Worm (Caenorhabditis elegans) whole organism, dauer: ENCODE measurements around the gene unc-16.

Source experiments
- unc-62 ChIP-seq: sonication (generic microtip); optimal IDR thresholded peaks from 2 replicates; lab custom pipeline; 2017; ENCODE audit warnings: missing biosample characterization, missing genetic modification reagents, missing genetic modification characterization

unc-16 gene

DNA sequence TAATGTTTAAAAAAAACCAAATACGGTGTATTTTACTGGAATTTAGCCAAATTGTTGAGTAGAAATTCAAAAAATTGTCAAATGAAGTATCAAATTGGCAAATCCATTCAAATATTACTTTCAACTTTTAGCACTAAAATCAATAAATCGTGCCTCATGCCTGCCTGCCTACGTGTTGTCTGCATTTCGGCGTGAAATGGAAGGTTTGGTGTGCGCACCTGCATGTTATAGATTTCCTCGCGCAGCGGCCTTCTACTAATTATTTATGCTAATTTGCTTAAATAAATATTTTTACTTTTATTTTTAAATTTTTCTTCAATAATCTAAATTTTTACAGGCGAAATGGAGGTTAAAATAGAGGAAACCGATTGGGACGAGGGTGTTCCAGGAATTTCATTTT lies 17.2 kb upstream of the unc-16 start, which contains the start of gene ZK1098.2:
Gene ZK1098.2 (plus strand): TSS at position 336 of the 400 bp plus-strand sequence.
- no peak for TF ChIP-seq unc-62 (GFP tag; lab: Kevin White, UChicago)

DNA sequence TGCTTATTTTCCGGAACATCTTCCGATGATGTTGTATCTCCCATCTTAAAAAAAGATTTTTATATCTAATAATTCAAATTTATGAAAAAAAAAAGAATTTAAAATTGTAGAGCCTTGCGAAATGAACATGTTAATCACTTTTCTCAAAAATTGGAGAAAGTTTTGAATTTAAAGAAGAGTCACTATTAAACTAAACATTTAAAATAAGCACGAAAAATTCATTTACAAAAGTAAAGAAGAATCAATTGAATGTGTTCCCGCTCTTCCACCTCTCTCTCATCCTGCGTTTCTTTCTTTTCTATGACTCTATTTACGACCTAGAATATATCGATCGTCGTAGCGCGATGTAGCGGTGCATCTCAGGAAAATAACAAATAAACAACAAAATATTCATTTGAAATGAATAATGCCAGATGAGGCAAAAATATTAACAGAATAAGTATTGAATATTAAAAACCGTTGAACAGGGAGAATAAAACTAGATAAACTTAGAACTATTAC lies 7.4 kb upstream of the unc-16 start, which contains the start of gene ZK1098.3:
Gene ZK1098.3 (minus strand): TSS at position 51 of the 501 bp plus-strand sequence.
- TF ChIP-seq unc-62 (GFP tag; lab: Kevin White, UChicago) = no peak

- no peak for TF ChIP-seq unc-62 (GFP tag; lab: Kevin White, UChicago)
Observed at ce11 chrIII:9542280-9542679, 3.8 kb upstream of the unc-16 start, which contains the start of gene mut-7. Gene mut-7, minus strand, starts transcription at chrIII:9542380.

DNA sequence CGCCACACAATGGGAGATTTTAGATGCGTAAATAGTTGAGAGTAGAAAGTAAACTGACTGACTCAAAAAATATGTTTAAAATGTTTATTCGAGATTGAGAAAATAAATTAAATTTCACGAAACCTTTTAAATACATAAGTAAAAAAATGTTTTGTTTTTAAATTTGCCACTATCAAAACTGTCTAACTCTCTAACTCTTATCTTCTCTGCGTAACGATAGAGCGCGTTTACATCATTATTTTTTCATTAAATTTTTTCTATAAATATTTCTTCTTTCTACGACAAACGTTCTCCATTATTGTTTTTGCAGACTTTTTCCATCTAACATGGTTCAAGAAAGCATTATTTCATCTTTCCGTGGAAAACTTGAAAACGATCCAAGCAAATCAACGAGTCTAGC lies 3.2 kb upstream of the unc-16 start, which contains the start of gene eif-2Balpha:
Gene eif-2Balpha (plus strand): TSS at position 304 of the 400 bp plus-strand sequence.
- TF ChIP-seq unc-62 (GFP tag; lab: Kevin White, UChicago) = no peak

DNA sequence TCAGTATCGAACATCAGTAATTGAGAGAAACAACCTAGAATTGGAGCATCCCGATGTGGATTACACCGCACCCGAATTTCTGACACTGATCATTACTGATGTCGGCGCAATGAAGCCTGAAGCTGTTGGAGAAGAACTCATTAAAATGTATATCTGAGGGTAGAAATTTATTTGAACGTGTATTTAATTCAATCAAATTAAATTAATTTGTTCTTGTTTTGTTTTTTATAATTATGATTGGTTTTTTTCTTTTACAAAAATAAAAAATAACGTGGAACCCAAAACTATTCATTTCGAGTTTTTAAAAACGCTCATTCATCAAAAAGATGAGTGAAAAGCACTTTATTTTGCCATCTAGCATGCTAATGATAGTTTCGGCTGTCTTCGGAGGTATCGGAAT lies 1.9 kb upstream of the unc-16 start, which contains the start of gene ZK1098.9:
Gene ZK1098.9 (plus strand): TSS at position 301 of the 400 bp plus-strand sequence.
- no peak for TF ChIP-seq unc-62 (GFP tag; lab: Kevin White, UChicago)

- no peak for TF ChIP-seq unc-62 (GFP tag; lab: Kevin White, UChicago)
Observed at ce11 chrIII:9544820-9545219, 1.2 kb upstream of the unc-16 start, which contains the start of gene ZK1098.12. Gene ZK1098.12, plus strand, starts transcription at chrIII:9545120.

DNA sequence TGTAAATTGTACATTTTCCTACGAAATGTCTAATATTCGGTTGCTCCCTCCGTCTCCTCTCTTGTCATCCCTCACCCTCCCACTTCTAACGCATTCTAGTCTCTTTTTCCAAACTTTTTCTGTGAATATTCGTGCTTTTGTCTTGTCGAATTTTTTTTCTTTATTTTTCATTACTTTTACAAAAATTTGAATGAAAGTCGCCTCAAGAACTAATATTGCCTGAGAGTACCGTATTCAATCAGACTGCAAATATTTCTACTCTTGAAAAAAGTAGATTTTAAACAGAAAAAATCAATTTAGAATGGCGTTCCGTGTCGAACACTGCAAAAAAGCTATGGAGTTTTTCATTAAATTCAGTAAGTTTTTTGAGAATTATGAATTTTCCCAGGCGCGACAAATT lies 10.2 kb downstream of the unc-16 start, which contains the start of gene ZK1098.11:
Gene ZK1098.11 (plus strand): TSS at position 301 of the 400 bp plus-strand sequence.
- no peak for TF ChIP-seq unc-62 (GFP tag; lab: Kevin White, UChicago)

DNA sequence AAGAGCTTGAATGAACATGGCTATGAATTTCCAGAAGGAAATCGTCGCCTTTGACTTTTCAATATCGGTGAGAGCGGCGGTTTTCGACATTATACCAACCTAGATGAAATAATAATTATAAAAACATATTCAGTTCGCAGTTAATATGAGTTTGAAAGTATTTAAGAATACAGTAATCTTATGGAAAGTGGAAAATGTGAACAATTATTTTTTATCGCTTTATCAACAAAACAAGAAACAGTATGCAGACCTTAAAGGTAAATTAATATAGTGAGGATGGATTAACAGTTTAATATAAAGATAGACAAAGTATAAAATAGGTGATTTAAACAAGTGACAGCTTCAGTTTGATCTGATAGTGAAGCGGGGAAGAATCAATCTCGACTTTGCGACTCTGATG lies 12.4 kb downstream of the unc-16 start, which contains the start of gene C48B4.6:
Gene C48B4.6 (minus strand): TSS at position 101 of the 400 bp plus-strand sequence.
- no peak for TF ChIP-seq unc-62 (GFP tag; lab: Kevin White, UChicago)

DNA sequence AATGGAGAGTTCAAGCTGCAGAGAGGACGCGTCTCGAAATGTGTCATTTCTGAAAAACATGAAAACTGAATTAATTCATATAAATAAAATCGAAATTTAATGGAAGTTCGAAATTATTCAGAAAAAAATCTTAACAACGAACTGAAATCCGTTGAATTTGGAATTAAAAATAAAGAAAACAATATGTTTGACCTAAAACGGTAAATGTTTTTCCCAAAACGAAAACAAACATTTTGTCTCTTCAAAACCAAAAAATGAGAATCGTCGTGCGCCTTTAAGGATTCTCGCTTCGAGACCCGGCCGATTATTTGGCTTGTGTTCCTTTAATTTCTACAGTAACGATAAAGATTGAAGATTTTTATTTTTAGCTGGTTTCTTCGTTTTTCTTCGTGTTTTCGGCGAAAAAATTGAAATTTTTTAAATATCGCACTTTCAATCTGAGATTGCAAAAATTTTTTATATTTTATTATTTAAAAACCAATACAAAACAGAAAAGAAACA lies 13.4 kb downstream of the unc-16 start, which contains the start of gene C48B4.7:
Gene C48B4.7 (minus strand): TSS at position 51 of the 501 bp plus-strand sequence.
- TF ChIP-seq unc-62 (GFP tag; lab: Kevin White, UChicago) = no peak

DNA sequence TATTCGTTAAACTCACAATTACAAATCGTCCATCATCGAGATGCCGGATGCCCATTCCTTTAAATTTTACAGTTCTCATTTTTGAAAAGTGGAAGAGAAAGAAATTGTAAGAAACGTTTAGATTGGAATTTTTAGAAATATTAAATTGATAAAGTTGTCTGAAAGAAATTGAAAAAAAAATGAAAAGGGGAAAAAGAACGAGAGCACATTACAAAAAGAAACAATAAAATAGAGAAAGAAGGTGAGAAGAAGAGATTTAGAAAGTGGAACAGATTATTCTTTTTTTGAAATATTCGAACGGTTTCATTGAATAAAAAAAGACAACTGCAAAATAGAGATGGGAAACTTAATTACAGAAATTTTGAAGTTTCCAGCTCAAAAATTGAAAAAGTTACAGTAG lies 15.1 kb downstream of the unc-16 start, which contains the start of gene C48B4.8:
Gene C48B4.8 (minus strand): TSS at position 101 of the 400 bp plus-strand sequence.
- no peak for TF ChIP-seq unc-62 (GFP tag; lab: Kevin White, UChicago)

ce11 chrIII:9563235-9563634 lies 17.2 kb downstream of the unc-16 start, which contains the start of gene C48B4.9:
Gene C48B4.9, minus strand, starts transcription at chrIII:9563335.
- TF ChIP-seq unc-62 (GFP tag; lab: Kevin White, UChicago) = no peak

ce11 chrIII:9564410-9564809 lies 18.4 kb downstream of the unc-16 start, which contains the start of gene C48B4.10:
Gene C48B4.10, minus strand, starts transcription at chrIII:9564510.
- no peak for TF ChIP-seq unc-62 (GFP tag; lab: Kevin White, UChicago)

ce11 chrIII:9565973-9566372 lies 19.9 kb downstream of the unc-16 start, which contains the start of gene C48B4.11:
Gene C48B4.11, minus strand, starts transcription at chrIII:9566115.
- TF ChIP-seq unc-62 (GFP tag; lab: Kevin White, UChicago) = no peak

ce11 chrIII:9568451-9568850 lies 22.4 kb downstream of the unc-16 start, which contains the start of gene C48B4.13:
Gene C48B4.13, plus strand, starts transcription at chrIII:9568751.
- no peak for TF ChIP-seq unc-62 (GFP tag; lab: Kevin White, UChicago)

- TF ChIP-seq unc-62 (GFP tag; lab: Kevin White, UChicago) = no peak
Observed at ce11 chrIII:9570869-9571268, 24.8 kb downstream of the unc-16 start.
